Fruit fly (Drosophila melanogaster) whole organism, prepupa: ENCODE measurements around the gene CG13113.
A peak's percentile ranks its signal among the peaks of the same experiment; 100 is the strongest.

Experiments used
- CG11294 ChIP-seq: fragments of 200-800 bp; sonication (Bioruptor generic); IDR thresholded peaks from 2 replicates; pipeline ENCODE4 v1.3.6; 2022; ENCODE audit warnings: missing biosample characterization, missing genetic modification characterization
- CG11762 ChIP-seq: fragments of 200-800 bp; sonication (Bioruptor generic); optimal IDR thresholded peaks from 3 replicates; lab custom pipeline; 2016; ENCODE audit warnings: missing biosample characterization, missing genetic modification characterization; ENCODE audit not compliant: insufficient read depth
- CG15336 ChIP-seq: fragments of 200-800 bp; sonication (Bioruptor generic); IDR thresholded peaks from 2 replicates; pipeline ENCODE4 v1.3.6; 2022; ENCODE audit warnings: missing biosample characterization, missing genetic modification characterization
- CG3032 ChIP-seq: fragments of 200-800 bp; optimal IDR thresholded peaks from 2 replicates; lab custom pipeline; 2019; ENCODE audit warnings: missing biosample characterization, mild to moderate bottlenecking, missing genetic modification characterization, moderate library complexity
- CG31627 ChIP-seq: fragments of 200-800 bp; sonication (Bioruptor generic); optimal IDR thresholded peaks from 3 replicates; lab custom pipeline; 2016; ENCODE audit warnings: missing biosample characterization, missing genetic modification characterization
- CG32006 ChIP-seq: fragments of 200-800 bp; sonication (Bioruptor generic); optimal IDR thresholded peaks from 3 replicates; lab custom pipeline; 2017; ENCODE audit warnings: missing biosample characterization, mild to moderate bottlenecking, missing genetic modification characterization
- CG34406 ChIP-seq: fragments of 200-800 bp; sonication (Bioruptor generic); optimal IDR thresholded peaks from 3 replicates; lab custom pipeline; 2016; ENCODE audit warnings: missing biosample characterization, missing genetic modification characterization
- CG3919 ChIP-seq: fragments of 200-800 bp; sonication (Bioruptor generic); optimal IDR thresholded peaks from 3 replicates; lab custom pipeline; 2016; ENCODE audit warnings: missing biosample characterization, missing genetic modification characterization
- CG4318 ChIP-seq: fragments of 200-800 bp; sonication (Bioruptor generic); optimal IDR thresholded peaks from 3 replicates; lab custom pipeline; 2017; ENCODE audit warnings: missing biosample characterization, mild to moderate bottlenecking, missing genetic modification characterization
- CG6163 ChIP-seq: fragments of 200-800 bp; sonication (Bioruptor generic); IDR thresholded peaks from 3 replicates; pipeline ENCODE4 v1.3.6; 2022; ENCODE audit warnings: missing biosample characterization, missing genetic modification characterization
- CG6792 ChIP-seq: fragments of 200-800 bp; sonication (Bioruptor generic); optimal IDR thresholded peaks from 3 replicates; lab custom pipeline; 2016; ENCODE audit warnings: missing biosample characterization, missing genetic modification characterization
- CG6854 ChIP-seq: fragments of 200-800 bp; sonication (Bioruptor generic); optimal IDR thresholded peaks from 2 replicates; lab custom pipeline; 2017; ENCODE audit warnings: missing biosample characterization, mild to moderate bottlenecking, missing genetic modification characterization
- CG7368 ChIP-seq: fragments of 200-800 bp; sonication (Bioruptor generic); optimal IDR thresholded peaks from 3 replicates; lab custom pipeline; 2016; ENCODE audit warnings: missing biosample characterization, missing genetic modification characterization
- CG8119 ChIP-seq: fragments of 200-800 bp; sonication (Bioruptor generic); IDR thresholded peaks from 3 replicates; pipeline ENCODE4 v1.3.6; 2022; ENCODE audit warnings: missing biosample characterization, missing genetic modification characterization
- Eip78C ChIP-seq: fragments of 200-800 bp; sonication (Bioruptor generic); peaks from one replicate; lab custom pipeline; 2016; ENCODE audit warnings: missing biosample characterization, missing genetic modification characterization
- Eip93F ChIP-seq: fragments of 200-800 bp; sonication (Bioruptor generic); optimal IDR thresholded peaks from 2 replicates; lab custom pipeline; 2016; ENCODE audit warnings: missing biosample characterization, mild to moderate bottlenecking, missing genetic modification characterization
- Ets21C ChIP-seq: fragments of 200-800 bp; sonication (Bioruptor generic); optimal IDR thresholded peaks from 3 replicates; lab custom pipeline; 2016; ENCODE audit warnings: missing biosample characterization, missing genetic modification characterization
- Hr38 ChIP-seq: sonication (Bioruptor generic); optimal IDR thresholded peaks from 2 replicates; lab custom pipeline; 2016; ENCODE audit warnings: missing biosample characterization, missing genetic modification characterization
- Hr39 ChIP-seq: fragments of 200-800 bp; sonication (Bioruptor generic); optimal IDR thresholded peaks from 2 replicates; lab custom pipeline; 2016; ENCODE audit warnings: missing biosample characterization, missing genetic modification characterization
- Met ChIP-seq: fragments of 200-800 bp; sonication (Bioruptor generic); optimal IDR thresholded peaks from 3 replicates; lab custom pipeline; 2016; ENCODE audit warnings: missing biosample characterization, missing genetic modification characterization
- OdsH ChIP-seq: fragments of 200-800 bp; sonication (Bioruptor generic); optimal IDR thresholded peaks from 3 replicates; lab custom pipeline; 2016; ENCODE audit warnings: missing biosample characterization, missing genetic modification characterization
- Smox ChIP-seq: fragments of 200-800 bp; sonication (Bioruptor generic); optimal IDR thresholded peaks from 3 replicates; lab custom pipeline; 2016; ENCODE audit warnings: missing biosample characterization, missing genetic modification characterization
- Sox14 ChIP-seq: fragments of 200-800 bp; sonication (Bioruptor generic); optimal IDR thresholded peaks from 3 replicates; lab custom pipeline; 2016; ENCODE audit warnings: missing biosample characterization, missing genetic modification characterization
- acj6 ChIP-seq: fragments of 200-800 bp; sonication (Bioruptor generic); optimal IDR thresholded peaks from 3 replicates; lab custom pipeline; 2016; ENCODE audit warnings: missing biosample characterization, missing genetic modification characterization
- cyc ChIP-seq: fragments of 200-800 bp; sonication (Bioruptor generic); optimal IDR thresholded peaks from 3 replicates; lab custom pipeline; 2016; ENCODE audit warnings: missing biosample characterization, missing genetic modification characterization
- eg ChIP-seq: fragments of 200-800 bp; sonication (Bioruptor generic); IDR thresholded peaks from 3 replicates; pipeline ENCODE4 v1.3.6; 2022; ENCODE audit warnings: missing biosample characterization, missing genetic modification characterization
- fd85E ChIP-seq: fragments of 200-800 bp; sonication (Bioruptor generic); optimal IDR thresholded peaks from 3 replicates; lab custom pipeline; 2016; ENCODE audit warnings: missing biosample characterization, missing genetic modification characterization
- fkh ChIP-seq: fragments of 200-800 bp; sonication (Bioruptor generic); optimal IDR thresholded peaks from 3 replicates; lab custom pipeline; 2017; ENCODE audit warnings: missing biosample characterization, mild to moderate bottlenecking, missing genetic modification characterization, moderate library complexity
- lz ChIP-seq: fragments of 200-800 bp; sonication (Bioruptor generic); optimal IDR thresholded peaks from 3 replicates; lab custom pipeline; 2016; ENCODE audit warnings: missing biosample characterization, missing genetic modification characterization
- net ChIP-seq: fragments of 200-800 bp; sonication (Bioruptor generic); optimal IDR thresholded peaks from 3 replicates; lab custom pipeline; 2016; ENCODE audit warnings: missing biosample characterization, missing genetic modification characterization
- pdm3 ChIP-seq: fragments of 200-800 bp; sonication (Bioruptor generic); optimal IDR thresholded peaks from 3 replicates; lab custom pipeline; 2016; ENCODE audit warnings: missing biosample characterization, missing genetic modification characterization
- salr ChIP-seq, 2 experiments: fragments of 200-800 bp; sonication (Bioruptor generic); optimal IDR thresholded peaks; 3 replicates each; lab custom pipeline; 2016 to 2018; ENCODE audit warnings: missing biosample characterization in 2 of 2, missing genetic modification characterization in 2 of 2, mild to moderate bottlenecking in 1 of 2
- spab ChIP-seq: fragments of 200-800 bp; sonication (Bioruptor generic); optimal IDR thresholded peaks from 2 replicates; lab custom pipeline; 2017; ENCODE audit warnings: missing biosample characterization, mild to moderate bottlenecking, missing genetic modification characterization, missing genetic modification reagents
- ss ChIP-seq, 2 experiments: fragments of 200-800 bp; sonication (Bioruptor generic); optimal IDR thresholded peaks; 2 replicates in 1 of 2; 3 replicates in 1 of 2; lab custom pipeline; 2017 to 2018; ENCODE audit warnings: mild to moderate bottlenecking in 2 of 2, missing biosample characterization in 2 of 2, missing genetic modification characterization in 2 of 2, moderate library complexity in 1 of 2
- svp ChIP-seq: fragments of 200-800 bp; sonication (Bioruptor generic); peaks from one replicate; lab custom pipeline; 2016; ENCODE audit warnings: missing biosample characterization, missing genetic modification characterization
- topi ChIP-seq: fragments of 200-800 bp; sonication (Bioruptor generic); optimal IDR thresholded peaks from 3 replicates; lab custom pipeline; 2016; ENCODE audit warnings: missing biosample characterization, missing genetic modification characterization
- vri ChIP-seq: fragments of 200-800 bp; sonication (Bioruptor generic); optimal IDR thresholded peaks from 3 replicates; lab custom pipeline; 2016; ENCODE audit warnings: missing biosample characterization, mild to moderate bottlenecking, missing genetic modification characterization

The CG13113 gene

dm6 chr2L:9543871-9544270 is at the start of gene CG13113:
CG13113 (plus strand) TSS chr2L:9544171.
- no peak for TF ChIP-seq Eip93F (GFP tag; lab: Kevin White, UChicago)
- no peak for TF ChIP-seq topi (GFP tag; lab: Kevin White, UChicago)
- no peak for TF ChIP-seq Hr39
- TF ChIP-seq CG15336 (GFP tag; lab: Robert Waterston, UW), result no peak
- TF ChIP-seq Met (GFP tag; lab: Kevin White, UChicago), result no peak
- TF ChIP-seq spab (GFP tag; lab: Kevin White, UChicago), result no peak
- no peak for TF ChIP-seq Sox14 (GFP tag; lab: Kevin White, UChicago)
- no peak for TF ChIP-seq CG3919 (GFP tag; lab: Kevin White, UChicago)
- no peak for TF ChIP-seq CG11762 (GFP tag; lab: Kevin White, UChicago)
- no peak for TF ChIP-seq CG6792 (GFP tag; lab: Kevin White, UChicago)
- no peak for TF ChIP-seq cyc (GFP tag; lab: Kevin White, UChicago)
- no peak for TF ChIP-seq fd85E (GFP tag; lab: Kevin White, UChicago)
- TF ChIP-seq acj6 (GFP tag; lab: Kevin White, UChicago), result no peak
- no peak for TF ChIP-seq Smox (GFP tag; lab: Kevin White, UChicago)
- no peak for TF ChIP-seq CG8119 (GFP tag; lab: Robert Waterston, UW)
- no peak for TF ChIP-seq CG11294 (GFP tag; lab: Robert Waterston, UW)
- TF ChIP-seq ss (GFP tag; optimal IDR thresholded peaks at IDR 0.05; lab: Kevin White, UChicago), result no peak

- TF ChIP-seq Eip93F (GFP tag; lab: Kevin White, UChicago) (peak; percentile 7), ss (GFP tag; optimal IDR thresholded peaks at IDR 0.05; lab: Kevin White, UChicago) (peak in 1 of 2 experiments; percentile 5), Ets21C (GFP tag; lab: Kevin White, UChicago) (peak; percentile 3), CG4318 (GFP tag; lab: Kevin White, UChicago) (no peak), Hr39 (peak; percentile 12), CG32006 (peak; percentile 12), Smox (GFP tag; lab: Kevin White, UChicago) (peak; percentile 15), fkh (peak; percentile 67), CG34406 (GFP tag; lab: Kevin White, UChicago) (no peak), CG8119 (GFP tag; lab: Robert Waterston, UW) (no peak), CG6792 (GFP tag; lab: Kevin White, UChicago) (peak; percentile 2), CG3919 (GFP tag; lab: Kevin White, UChicago) (peak; percentile 40), CG31627 (GFP tag; lab: Kevin White, UChicago) (peak; percentile 38), svp (GFP tag; lab: Kevin White, UChicago) (peak; percentile 56), topi (GFP tag; lab: Kevin White, UChicago) (no peak), Met (GFP tag; lab: Kevin White, UChicago) (no peak), OdsH (GFP tag; lab: Kevin White, UChicago) (peak; percentile 32), eg (no peak), acj6 (GFP tag; lab: Kevin White, UChicago) (peak; percentile 30), salr (GFP tag; optimal IDR thresholded peaks at IDR 0.05; lab: Kevin White, UChicago) (no peak), pdm3 (GFP tag; lab: Kevin White, UChicago) (peak; percentile 43), CG6163 (GFP tag; lab: Robert Waterston, UW) (peak; percentile 50; the same call in 2 of the 3 replicates), lz (peak; percentile 9), Eip78C (GFP tag; lab: Kevin White, UChicago) (peak; percentile 15), CG3032 (tag; lab: Kevin White, UChicago) (peak; percentile 4)
These were observed 49.1 kb upstream of the CG13113 start, which contains the start of gene Gdi for dm6 chr2L:9494663-9495417. Gdi (minus strand) TSS chr2L:9494876.

- TF ChIP-seq CG7368 (no peak), eg (peak; percentile 33; the same call in 1 of the 3 replicates), vri (GFP tag; lab: Kevin White, UChicago) (peak; percentile 31), Hr38 (GFP tag; lab: Kevin White, UChicago) (no peak), CG6854 (GFP tag; lab: Kevin White, UChicago) (peak; percentile 37), Sox14 (GFP tag; lab: Kevin White, UChicago) (peak; percentile 40), Eip78C (GFP tag; lab: Kevin White, UChicago) (peak; percentile 53), CG3032 (tag; lab: Kevin White, UChicago) (no peak), fkh (no peak), CG3919 (GFP tag; lab: Kevin White, UChicago) (peak; percentile 15), Hr39 (no peak), net (GFP tag; lab: Kevin White, UChicago) (no peak)
These were observed 48.6 kb upstream of the CG13113 start, which contains the start of gene CG33298 for dm6 chr2L:9495418-9495779. CG33298 (plus strand) TSS chr2L:9495474.
